Fruit fly (Drosophila melanogaster): ENCODE results near the gene CG13308.

Gene CG13308

DNA sequence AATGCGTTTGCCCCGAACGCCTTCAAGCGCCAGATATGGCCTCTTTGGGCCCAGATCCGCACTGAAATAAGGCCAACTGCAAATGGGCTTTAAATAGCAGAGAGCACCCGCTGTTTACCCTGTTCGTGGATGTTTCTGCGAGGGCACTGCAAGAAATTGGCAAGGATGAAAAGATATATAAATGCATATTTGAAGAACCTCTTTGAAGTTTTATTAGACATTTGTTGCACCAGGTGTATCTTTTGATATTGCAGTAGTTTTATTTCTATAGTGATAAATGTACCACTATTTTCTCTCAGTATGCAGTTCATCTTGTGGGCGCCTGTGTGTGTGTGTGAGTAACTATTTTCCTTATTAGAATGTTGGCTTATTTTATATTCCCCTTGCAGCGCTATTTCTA, 5.1 kb downstream of the CG13308 start:
- no peak for TF ChIP-seq Myc (optimal IDR thresholded peaks at IDR 0.05)

dm6 chr3L:8819441-8819840, 11.1 kb downstream of the CG13308 start:
- no peak for TF ChIP-seq Myc (optimal IDR thresholded peaks at IDR 0.05)
- no peak for TF ChIP-seq insv (optimal IDR thresholded peaks at IDR 0.05)
- no peak for TF ChIP-seq Sin3A (optimal IDR thresholded peaks at IDR 0.05)
- no peak for TF ChIP-seq ttk (optimal IDR thresholded peaks at IDR 0.05)
- TF ChIP-seq psq (optimal IDR thresholded peaks at IDR 0.05) = no peak
- no peak for TF ChIP-seq h (optimal IDR thresholded peaks at IDR 0.05)

- no peak for TF ChIP-seq insv (optimal IDR thresholded peaks at IDR 0.05)
- TF ChIP-seq h (optimal IDR thresholded peaks at IDR 0.05) = no peak
- no peak for TF ChIP-seq psq (optimal IDR thresholded peaks at IDR 0.05)
- TF ChIP-seq Myc (optimal IDR thresholded peaks at IDR 0.05) = no peak
- TF ChIP-seq Sin3A (optimal IDR thresholded peaks at IDR 0.05) = no peak
- TF ChIP-seq ttk (optimal IDR thresholded peaks at IDR 0.05) = no peak
Observed at dm6 chr3L:8821708-8822660, 13.6 kb downstream of the CG13308 start.

DNA sequence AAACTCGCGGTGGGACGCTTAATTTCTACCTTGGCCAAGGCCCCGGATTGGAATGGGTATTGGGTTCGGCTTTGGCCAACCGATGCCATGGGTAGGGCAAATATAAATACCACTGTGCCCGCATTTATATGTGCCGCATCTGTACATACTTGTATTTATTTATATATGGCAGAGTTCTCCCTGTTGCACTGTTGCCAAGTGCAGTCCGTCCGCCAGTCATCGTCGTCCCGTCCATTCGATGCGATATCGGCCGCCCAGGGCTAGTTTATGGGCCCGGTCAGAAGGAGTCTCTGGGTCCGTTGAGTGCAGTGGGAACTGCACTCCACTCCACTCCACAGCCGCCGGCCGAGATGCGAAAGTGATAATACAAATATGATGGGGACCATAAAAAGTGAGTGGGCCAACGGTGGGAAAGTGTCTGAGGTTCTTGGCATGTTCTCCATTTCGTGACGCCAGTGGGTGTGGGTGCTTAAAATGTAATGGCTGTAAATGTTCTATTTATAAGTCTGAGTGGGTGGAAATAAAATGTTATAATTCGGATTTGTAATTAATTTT, 14.6 kb downstream of the CG13308 start:
- TF ChIP-seq psq (optimal IDR thresholded peaks at IDR 0.05) (no peak), insv (optimal IDR thresholded peaks at IDR 0.05) (no peak), Sin3A (optimal IDR thresholded peaks at IDR 0.05) (no peak), Myc (optimal IDR thresholded peaks at IDR 0.05) (no peak), ttk (optimal IDR thresholded peaks at IDR 0.05) (no peak), h (optimal IDR thresholded peaks at IDR 0.05) (no peak)

dm6 chr3L:8823730-8824374, 15.5 kb downstream of the CG13308 start:
- TF ChIP-seq psq (optimal IDR thresholded peaks at IDR 0.05) (no peak), h (optimal IDR thresholded peaks at IDR 0.05) (no peak)

DNA sequence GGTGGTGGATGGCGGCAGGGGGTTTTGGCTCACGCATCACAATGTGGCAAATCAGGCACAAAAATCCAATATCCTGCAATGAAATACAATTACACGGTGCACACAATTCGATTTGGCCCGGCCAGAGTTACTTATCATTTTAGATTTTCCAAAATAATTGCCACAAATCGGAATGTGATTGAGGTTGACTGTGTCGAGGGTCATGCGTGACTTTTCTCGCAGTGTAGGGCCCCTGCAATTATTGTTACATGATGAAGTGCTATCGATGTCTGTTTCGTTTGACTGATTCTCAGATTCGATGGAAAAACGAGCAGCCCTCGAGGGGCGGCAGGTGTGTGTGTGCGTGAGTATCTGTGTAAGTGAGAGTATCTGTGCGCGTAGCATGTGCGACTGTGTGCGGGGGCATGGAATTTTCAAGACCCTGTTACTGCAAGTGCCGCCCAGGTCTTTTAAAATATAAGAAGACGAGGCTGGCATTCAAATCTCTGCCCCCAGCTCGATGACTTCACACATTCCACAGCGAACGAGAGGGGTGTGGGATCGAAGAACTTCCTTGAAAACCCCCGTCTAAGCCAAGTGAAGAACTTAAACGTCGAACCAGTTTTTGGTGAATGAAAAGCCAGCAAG, 16.2 kb downstream of the CG13308 start:
- TF ChIP-seq insv (optimal IDR thresholded peaks at IDR 0.05) (no peak), h (optimal IDR thresholded peaks at IDR 0.05) (no peak), psq (optimal IDR thresholded peaks at IDR 0.05) (no peak), Myc (optimal IDR thresholded peaks at IDR 0.05) (no peak), ttk (optimal IDR thresholded peaks at IDR 0.05) (no peak), Sin3A (optimal IDR thresholded peaks at IDR 0.05) (no peak)

DNA sequence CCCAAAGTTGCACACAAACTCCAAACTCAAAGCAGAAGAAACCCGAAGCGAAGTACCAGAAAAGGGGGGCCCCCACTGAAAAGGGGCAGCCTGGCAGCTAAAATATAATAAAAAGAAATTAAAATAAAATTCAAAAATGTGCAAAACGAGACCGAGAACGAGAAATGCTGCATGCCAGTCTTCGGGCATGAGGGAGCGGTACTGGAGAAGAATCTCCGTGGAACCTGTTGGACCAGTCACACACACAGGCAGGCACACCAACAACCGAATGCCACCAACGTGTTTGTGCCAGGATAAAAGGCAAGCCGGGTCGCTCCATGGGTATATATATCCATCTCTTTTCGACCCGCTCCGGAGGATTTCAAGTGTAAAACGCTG, 16.7 kb downstream of the CG13308 start:
- no peak for TF ChIP-seq h (optimal IDR thresholded peaks at IDR 0.05)
- no peak for TF ChIP-seq Myc (optimal IDR thresholded peaks at IDR 0.05)
- no peak for TF ChIP-seq ttk (optimal IDR thresholded peaks at IDR 0.05)
- no peak for TF ChIP-seq insv (optimal IDR thresholded peaks at IDR 0.05)
- no peak for TF ChIP-seq psq (optimal IDR thresholded peaks at IDR 0.05)
- no peak for TF ChIP-seq Sin3A (optimal IDR thresholded peaks at IDR 0.05)

DNA sequence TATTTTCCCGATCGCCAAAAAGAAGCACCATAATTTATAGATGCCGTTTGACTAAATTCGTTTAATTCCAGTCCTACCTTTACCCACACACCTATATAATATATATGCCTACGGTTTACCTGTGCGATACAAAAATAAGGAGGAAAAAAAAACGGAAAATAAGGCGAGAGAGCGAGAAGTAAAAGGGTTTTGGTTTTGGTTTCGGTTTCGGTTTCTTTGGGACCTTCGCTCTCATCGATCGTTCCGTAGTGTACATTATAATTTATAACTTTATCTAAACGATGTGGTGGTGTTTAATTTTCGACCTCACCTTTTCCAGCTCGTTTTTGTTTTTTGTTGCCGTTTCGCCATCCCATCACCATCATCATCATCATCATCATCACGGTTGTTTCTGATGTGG, 17.2 kb downstream of the CG13308 start:
- no peak for TF ChIP-seq Myc (optimal IDR thresholded peaks at IDR 0.05)
- TF ChIP-seq psq (optimal IDR thresholded peaks at IDR 0.05) = no peak
- TF ChIP-seq insv (optimal IDR thresholded peaks at IDR 0.05) = no peak
- no peak for TF ChIP-seq h (optimal IDR thresholded peaks at IDR 0.05)
- TF ChIP-seq ttk (optimal IDR thresholded peaks at IDR 0.05) = no peak
- TF ChIP-seq Sin3A (optimal IDR thresholded peaks at IDR 0.05) = no peak

- TF ChIP-seq psq (optimal IDR thresholded peaks at IDR 0.05) = no peak
- no peak for TF ChIP-seq h (optimal IDR thresholded peaks at IDR 0.05)
- no peak for TF ChIP-seq ttk (optimal IDR thresholded peaks at IDR 0.05)
- no peak for TF ChIP-seq Myc (optimal IDR thresholded peaks at IDR 0.05)
- no peak for TF ChIP-seq insv (optimal IDR thresholded peaks at IDR 0.05)
- no peak for TF ChIP-seq Sin3A (optimal IDR thresholded peaks at IDR 0.05)
Observed at dm6 chr3L:8826038-8826437, 17.7 kb downstream of the CG13308 start.

dm6 chr3L:8827133-8827867, 19.0 kb downstream of the CG13308 start, which contains the start of gene dally:
Gene dally (plus strand): TSS chr3L:8827505.
- TF ChIP-seq psq (optimal IDR thresholded peaks at IDR 0.05) = no peak
- no peak for TF ChIP-seq ttk (optimal IDR thresholded peaks at IDR 0.05)
- TF ChIP-seq h (optimal IDR thresholded peaks at IDR 0.05) = no peak
- TF ChIP-seq Sin3A (optimal IDR thresholded peaks at IDR 0.05) = no peak
- no peak for TF ChIP-seq insv (optimal IDR thresholded peaks at IDR 0.05)
- TF ChIP-seq Myc (optimal IDR thresholded peaks at IDR 0.05) = no peak

dm6 chr3L:8827868-8828159, 19.5 kb downstream of the CG13308 start:
- TF ChIP-seq Sin3A (optimal IDR thresholded peaks at IDR 0.05) (no peak), h (optimal IDR thresholded peaks at IDR 0.05) (no peak), insv (optimal IDR thresholded peaks at IDR 0.05) (no peak), Myc (optimal IDR thresholded peaks at IDR 0.05) (no peak), psq (optimal IDR thresholded peaks at IDR 0.05) (no peak), ttk (optimal IDR thresholded peaks at IDR 0.05) (no peak)

dm6 chr3L:8829572-8829971, 21.2 kb downstream of the CG13308 start:
- TF ChIP-seq insv (optimal IDR thresholded peaks at IDR 0.05) = no peak
- no peak for TF ChIP-seq psq (optimal IDR thresholded peaks at IDR 0.05)
- TF ChIP-seq ttk (optimal IDR thresholded peaks at IDR 0.05) = no peak
- no peak for TF ChIP-seq Myc (optimal IDR thresholded peaks at IDR 0.05)
- TF ChIP-seq h (optimal IDR thresholded peaks at IDR 0.05) = no peak
- TF ChIP-seq Sin3A (optimal IDR thresholded peaks at IDR 0.05) = no peak

Measured in Kc167 (cell line).